Worm (Caenorhabditis elegans) whole organism, midembryonic: ENCODE data around the gene rtfo-1.

Experiments
- flt-1 ChIP-seq: fragments of 200-800 bp; sonication (Bioruptor generic); IDR thresholded peaks from 2 replicates; pipeline ENCODE4 v1.3.6; 2022; ENCODE audit warnings: missing genetic modification characterization, missing compliant biosample characterization
- klf-2 ChIP-seq: fragments of 200-800 bp; sonication (Bioruptor generic); conservative IDR thresholded peaks from 2 replicates; pipeline ENCODE4 v1.3.6; 2022; ENCODE audit warnings: missing genetic modification reagents, missing genetic modification characterization, missing compliant biosample characterization
- ztf-29 ChIP-seq: fragments of 200-800 bp; sonication (Bioruptor generic); IDR thresholded peaks from 2 replicates; pipeline ENCODE4 v1.3.6; 2022; ENCODE audit warnings: missing genetic modification reagents, missing genetic modification characterization, missing compliant biosample characterization

ce11 chrV:9609217-9609616 lies 26.8 kb upstream of the rtfo-1 start:
- TF ChIP-seq flt-1 (GFP tag; lab: Robert Waterston, UW) (no peak), klf-2 (GFP tag; lab: Robert Waterston, UW) (no peak), ztf-29 (GFP tag; lab: Robert Waterston, UW) (no peak)
